Fruit fly (Drosophila melanogaster) whole organism, embryonic: ENCODE measurements around the gene Ant2.

Experiments used
- CG1529 ChIP-seq: fragments of 200-800 bp; sonication (Bioruptor generic); optimal IDR thresholded peaks from 3 replicates; lab custom pipeline; 2018; ENCODE audit warnings: missing biosample characterization, missing genetic modification characterization
- CG3847 ChIP-seq: fragments of 200-800 bp; sonication (Bioruptor generic); IDR thresholded peaks from 2 replicates; pipeline ENCODE4 v1.3.6; 2022; ENCODE audit warnings: missing biosample characterization, missing genetic modification characterization
- CG4820 ChIP-seq: fragments of 200-800 bp; sonication (Bioruptor generic); optimal IDR thresholded peaks from 3 replicates; lab custom pipeline; 2016; ENCODE audit warnings: missing biosample characterization, missing genetic modification characterization
- CG8281 ChIP-seq: fragments of 200-800 bp; sonication (Bioruptor generic); optimal IDR thresholded peaks from 2 replicates; lab custom pipeline; 2018; ENCODE audit warnings: missing biosample characterization, mild to moderate bottlenecking, missing genetic modification characterization, moderate library complexity
- CG9437 ChIP-seq: fragments of 200-800 bp; sonication (Bioruptor generic); optimal IDR thresholded peaks from 2 replicates; lab custom pipeline; 2018; ENCODE audit warnings: missing biosample characterization, mild to moderate bottlenecking, missing genetic modification characterization
- br ChIP-seq: fragments of >200 bp; optimal IDR thresholded peaks from 2 replicates; lab custom pipeline; 2017
- crol ChIP-seq: fragments of 200-800 bp; sonication (Bioruptor generic); IDR thresholded peaks from 2 replicates; pipeline ENCODE4 v1.3.6; 2022; ENCODE audit warnings: missing biosample characterization, missing genetic modification characterization
- fd102C ChIP-seq: fragments of 200-800 bp; sonication (Bioruptor generic); optimal IDR thresholded peaks from 2 replicates; lab custom pipeline; 2018; ENCODE audit warnings: missing biosample characterization, mild to moderate bottlenecking, missing genetic modification characterization, moderate library complexity

DNA sequence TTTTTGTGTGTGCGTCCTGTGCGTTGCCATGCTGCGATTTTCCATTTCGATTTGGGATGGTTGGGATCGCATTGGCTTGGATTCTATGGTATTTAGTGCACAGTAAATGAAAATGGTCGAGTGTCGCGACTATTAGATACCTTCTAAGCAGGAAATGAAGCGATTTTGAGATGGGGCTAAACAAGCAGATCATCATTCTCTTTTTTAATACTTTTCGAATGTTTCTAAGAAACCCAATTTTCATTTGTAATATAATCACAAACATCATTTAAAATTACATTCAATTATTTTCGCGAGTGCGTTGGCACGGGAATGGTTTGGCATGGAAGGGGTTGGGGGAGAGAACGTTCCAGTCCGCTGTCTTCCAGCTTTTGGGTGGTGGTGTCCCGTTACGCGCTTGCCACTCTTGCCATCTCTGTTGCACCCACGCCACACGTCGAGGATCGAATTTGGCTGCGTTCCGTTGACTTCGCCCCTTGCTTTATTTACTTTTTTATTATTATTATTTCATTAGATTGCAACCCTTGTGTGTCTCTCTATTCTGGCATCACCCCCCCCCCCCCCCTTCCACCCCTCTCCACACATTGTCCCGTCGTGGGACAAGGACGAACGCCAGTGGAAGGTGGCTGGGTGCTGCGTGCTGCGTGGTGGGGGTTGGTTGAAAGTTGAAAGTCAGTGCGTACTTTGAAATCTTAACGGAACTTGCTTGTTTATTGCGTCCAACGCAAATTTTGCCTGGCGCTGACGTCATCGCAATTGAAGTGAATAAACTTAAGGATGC lies 38.8 kb upstream of the Ant2 start:
- TF ChIP-seq CG8281 = no peak
- TF ChIP-seq crol (GFP tag; lab: Robert Waterston, UW) = peak; percentile 87
- no peak for TF ChIP-seq CG1529 (GFP tag; lab: Kevin White, UChicago)
- no peak for TF ChIP-seq CG9437
- TF ChIP-seq fd102C = no peak
- peak; percentile 39 for TF ChIP-seq CG4820 (GFP tag; lab: Kevin White, UChicago)
- no peak for TF ChIP-seq CG3847
- TF ChIP-seq br (lab: Kevin White, UChicago) = no peak
